Fruit fly (Drosophila melanogaster) whole organism, prepupa: Measurements from ENCODE around the gene Tpst.

ENCODE experiments used
- CG10669 ChIP-seq: fragments of 200-800 bp; sonication (Bioruptor generic); optimal IDR thresholded peaks from 3 replicates; lab custom pipeline; 2018; ENCODE audit warnings: missing biosample characterization, mild to moderate bottlenecking, missing genetic modification characterization, moderate library complexity
- CG11294 ChIP-seq: fragments of 200-800 bp; sonication (Bioruptor generic); IDR thresholded peaks from 2 replicates; pipeline ENCODE4 v1.3.6; 2022; ENCODE audit warnings: missing biosample characterization, missing genetic modification characterization
- CG11762 ChIP-seq: fragments of 200-800 bp; sonication (Bioruptor generic); optimal IDR thresholded peaks from 3 replicates; lab custom pipeline; 2016; ENCODE audit warnings: missing biosample characterization, missing genetic modification characterization; ENCODE audit not compliant: insufficient read depth
- CG11902 ChIP-seq: fragments of 200-800 bp; sonication (Bioruptor generic); optimal IDR thresholded peaks from 3 replicates; lab custom pipeline; 2016; ENCODE audit warnings: missing biosample characterization, missing genetic modification characterization
- CG15336 ChIP-seq: fragments of 200-800 bp; sonication (Bioruptor generic); IDR thresholded peaks from 2 replicates; pipeline ENCODE4 v1.3.6; 2022; ENCODE audit warnings: missing biosample characterization, missing genetic modification characterization
- CG1621 ChIP-seq: fragments of 200-800 bp; sonication (Bioruptor generic); optimal IDR thresholded peaks from 3 replicates; lab custom pipeline; 2018; ENCODE audit warnings: missing biosample characterization, mild to moderate bottlenecking, missing genetic modification characterization
- CG16779 ChIP-seq: fragments of 200-800 bp; sonication (Bioruptor generic); optimal IDR thresholded peaks from 3 replicates; lab custom pipeline; 2017; ENCODE audit warnings: missing biosample characterization, mild to moderate bottlenecking, missing genetic modification characterization
- CG31627 ChIP-seq: fragments of 200-800 bp; sonication (Bioruptor generic); optimal IDR thresholded peaks from 3 replicates; lab custom pipeline; 2016; ENCODE audit warnings: missing biosample characterization, missing genetic modification characterization
- CG32006 ChIP-seq: fragments of 200-800 bp; sonication (Bioruptor generic); optimal IDR thresholded peaks from 3 replicates; lab custom pipeline; 2017; ENCODE audit warnings: missing biosample characterization, mild to moderate bottlenecking, missing genetic modification characterization
- CG34406 ChIP-seq: fragments of 200-800 bp; sonication (Bioruptor generic); optimal IDR thresholded peaks from 3 replicates; lab custom pipeline; 2016; ENCODE audit warnings: missing biosample characterization, missing genetic modification characterization
- CG3919 ChIP-seq: fragments of 200-800 bp; sonication (Bioruptor generic); optimal IDR thresholded peaks from 3 replicates; lab custom pipeline; 2016; ENCODE audit warnings: missing biosample characterization, missing genetic modification characterization
- CG4318 ChIP-seq: fragments of 200-800 bp; sonication (Bioruptor generic); optimal IDR thresholded peaks from 3 replicates; lab custom pipeline; 2017; ENCODE audit warnings: missing biosample characterization, mild to moderate bottlenecking, missing genetic modification characterization
- CG6276 ChIP-seq: fragments of 200-800 bp; sonication (Bioruptor generic); optimal IDR thresholded peaks from 2 replicates; lab custom pipeline; 2017; ENCODE audit warnings: missing biosample characterization, mild to moderate bottlenecking, missing genetic modification characterization
- CG6854 ChIP-seq: fragments of 200-800 bp; sonication (Bioruptor generic); optimal IDR thresholded peaks from 2 replicates; lab custom pipeline; 2017; ENCODE audit warnings: missing biosample characterization, mild to moderate bottlenecking, missing genetic modification characterization
- CG7368 ChIP-seq: fragments of 200-800 bp; sonication (Bioruptor generic); optimal IDR thresholded peaks from 3 replicates; lab custom pipeline; 2016; ENCODE audit warnings: missing biosample characterization, missing genetic modification characterization
- CG8119 ChIP-seq: fragments of 200-800 bp; sonication (Bioruptor generic); IDR thresholded peaks from 3 replicates; pipeline ENCODE4 v1.3.6; 2022; ENCODE audit warnings: missing biosample characterization, missing genetic modification characterization
- CG8319 ChIP-seq: fragments of 200-800 bp; sonication (Bioruptor generic); optimal IDR thresholded peaks from 3 replicates; lab custom pipeline; 2016; ENCODE audit warnings: missing biosample characterization, missing genetic modification characterization
- Eip75B ChIP-seq: fragments of 200-800 bp; sonication (Bioruptor generic); optimal IDR thresholded peaks from 3 replicates; lab custom pipeline; 2016; ENCODE audit warnings: missing biosample characterization, missing genetic modification characterization
- Eip78C ChIP-seq: fragments of 200-800 bp; sonication (Bioruptor generic); peaks from one replicate; lab custom pipeline; 2016; ENCODE audit warnings: missing biosample characterization, missing genetic modification characterization
- Eip93F ChIP-seq: fragments of 200-800 bp; sonication (Bioruptor generic); optimal IDR thresholded peaks from 2 replicates; lab custom pipeline; 2016; ENCODE audit warnings: missing biosample characterization, mild to moderate bottlenecking, missing genetic modification characterization
- Ets21C ChIP-seq: fragments of 200-800 bp; sonication (Bioruptor generic); optimal IDR thresholded peaks from 3 replicates; lab custom pipeline; 2016; ENCODE audit warnings: missing biosample characterization, missing genetic modification characterization
- Ets96B ChIP-seq: fragments of 200-800 bp; optimal IDR thresholded peaks from 2 replicates; lab custom pipeline; 2019; ENCODE audit warnings: missing biosample characterization, mild to moderate bottlenecking, missing genetic modification characterization, moderate library complexity
- Hr38 ChIP-seq: sonication (Bioruptor generic); optimal IDR thresholded peaks from 2 replicates; lab custom pipeline; 2016; ENCODE audit warnings: missing biosample characterization, missing genetic modification characterization
- Hr39 ChIP-seq: fragments of 200-800 bp; sonication (Bioruptor generic); optimal IDR thresholded peaks from 2 replicates; lab custom pipeline; 2016; ENCODE audit warnings: missing biosample characterization, missing genetic modification characterization
- Hr4 ChIP-seq: fragments of 200-800 bp; sonication (Bioruptor generic); optimal IDR thresholded peaks from 3 replicates; lab custom pipeline; 2016; ENCODE audit warnings: missing biosample characterization, missing genetic modification characterization
- Lpt ChIP-seq: fragments of 200-800 bp; sonication (Bioruptor generic); optimal IDR thresholded peaks from 3 replicates; lab custom pipeline; 2016; ENCODE audit warnings: missing biosample characterization, missing genetic modification characterization
- OdsH ChIP-seq: fragments of 200-800 bp; sonication (Bioruptor generic); optimal IDR thresholded peaks from 3 replicates; lab custom pipeline; 2016; ENCODE audit warnings: missing biosample characterization, missing genetic modification characterization
- Sox102F ChIP-seq: fragments of 200-800 bp; sonication (Bioruptor generic); optimal IDR thresholded peaks from 2 replicates; lab custom pipeline; 2016; ENCODE audit warnings: missing biosample characterization, mild to moderate bottlenecking, missing genetic modification characterization
- Sox15 ChIP-seq: fragments of 200-800 bp; sonication (Bioruptor generic); optimal IDR thresholded peaks from 3 replicates; lab custom pipeline; 2016; ENCODE audit warnings: missing biosample characterization, missing genetic modification characterization
- achi ChIP-seq: fragments of 200-800 bp; sonication (Bioruptor generic); optimal IDR thresholded peaks from 3 replicates; lab custom pipeline; 2016; ENCODE audit warnings: missing biosample characterization, missing genetic modification characterization
- acj6 ChIP-seq: fragments of 200-800 bp; sonication (Bioruptor generic); optimal IDR thresholded peaks from 3 replicates; lab custom pipeline; 2016; ENCODE audit warnings: missing biosample characterization, missing genetic modification characterization
- cyc ChIP-seq: fragments of 200-800 bp; sonication (Bioruptor generic); optimal IDR thresholded peaks from 3 replicates; lab custom pipeline; 2016; ENCODE audit warnings: missing biosample characterization, missing genetic modification characterization
- dsx ChIP-seq: fragments of 200-800 bp; optimal IDR thresholded peaks from 3 replicates; lab custom pipeline; 2019; ENCODE audit warnings: missing biosample characterization, mild to moderate bottlenecking, missing genetic modification characterization, moderate library complexity; ENCODE audit not compliant: poor library complexity, severe bottlenecking
- eg ChIP-seq: fragments of 200-800 bp; sonication (Bioruptor generic); IDR thresholded peaks from 3 replicates; pipeline ENCODE4 v1.3.6; 2022; ENCODE audit warnings: missing biosample characterization, missing genetic modification characterization
- esn ChIP-seq: fragments of 200-800 bp; sonication (Bioruptor generic); optimal IDR thresholded peaks from 2 replicates; lab custom pipeline; 2016; ENCODE audit warnings: missing biosample characterization, mild to moderate bottlenecking, missing genetic modification characterization, moderate library complexity
- fd85E ChIP-seq: fragments of 200-800 bp; sonication (Bioruptor generic); optimal IDR thresholded peaks from 3 replicates; lab custom pipeline; 2016; ENCODE audit warnings: missing biosample characterization, missing genetic modification characterization
- fkh ChIP-seq: fragments of 200-800 bp; sonication (Bioruptor generic); optimal IDR thresholded peaks from 3 replicates; lab custom pipeline; 2017; ENCODE audit warnings: missing biosample characterization, mild to moderate bottlenecking, missing genetic modification characterization, moderate library complexity
- net ChIP-seq: fragments of 200-800 bp; sonication (Bioruptor generic); optimal IDR thresholded peaks from 3 replicates; lab custom pipeline; 2016; ENCODE audit warnings: missing biosample characterization, missing genetic modification characterization
- salr ChIP-seq, 2 experiments: fragments of 200-800 bp; sonication (Bioruptor generic); optimal IDR thresholded peaks; 3 replicates each; lab custom pipeline; 2016 to 2018; ENCODE audit warnings: missing biosample characterization in 2 of 2, missing genetic modification characterization in 2 of 2, mild to moderate bottlenecking in 1 of 2
- spab ChIP-seq: fragments of 200-800 bp; sonication (Bioruptor generic); optimal IDR thresholded peaks from 2 replicates; lab custom pipeline; 2017; ENCODE audit warnings: missing biosample characterization, mild to moderate bottlenecking, missing genetic modification characterization, missing genetic modification reagents
- ss ChIP-seq, 2 experiments: fragments of 200-800 bp; sonication (Bioruptor generic); optimal IDR thresholded peaks; 2 replicates in 1 of 2; 3 replicates in 1 of 2; lab custom pipeline; 2017 to 2018; ENCODE audit warnings: mild to moderate bottlenecking in 2 of 2, missing biosample characterization in 2 of 2, missing genetic modification characterization in 2 of 2, moderate library complexity in 1 of 2
- svp ChIP-seq: fragments of 200-800 bp; sonication (Bioruptor generic); peaks from one replicate; lab custom pipeline; 2016; ENCODE audit warnings: missing biosample characterization, missing genetic modification characterization
- vri ChIP-seq: fragments of 200-800 bp; sonication (Bioruptor generic); optimal IDR thresholded peaks from 3 replicates; lab custom pipeline; 2016; ENCODE audit warnings: missing biosample characterization, mild to moderate bottlenecking, missing genetic modification characterization

The Tpst gene

dm6 chrX:13626579-13626894, 62.9 kb downstream of the Tpst start (continued):
- TF ChIP-seq ss (GFP tag; optimal IDR thresholded peaks at IDR 0.05; lab: Kevin White, UChicago), result peak; percentile 11 to 41
- TF ChIP-seq salr (GFP tag; optimal IDR thresholded peaks at IDR 0.05; lab: Kevin White, UChicago), result peak in 1 of 2 experiments; percentile 22
- TF ChIP-seq CG31627 (GFP tag; lab: Kevin White, UChicago), result peak; percentile 36
- no peak for TF ChIP-seq CG6854 (GFP tag; lab: Kevin White, UChicago)
- TF ChIP-seq fkh, result peak; percentile 47
- TF ChIP-seq fd85E (GFP tag; lab: Kevin White, UChicago), result no peak
- no peak for TF ChIP-seq Hr38 (GFP tag; lab: Kevin White, UChicago)
- no peak for TF ChIP-seq Hr4 (GFP tag; lab: Kevin White, UChicago)
- no peak for TF ChIP-seq CG16779
- no peak for TF ChIP-seq eg
- TF ChIP-seq OdsH (GFP tag; lab: Kevin White, UChicago), result no peak
- TF ChIP-seq Hr39, result no peak

- TF ChIP-seq CG7368 (no peak), Hr4 (GFP tag; lab: Kevin White, UChicago) (no peak), cyc (GFP tag; lab: Kevin White, UChicago) (no peak), CG31627 (GFP tag; lab: Kevin White, UChicago) (no peak), CG8319 (GFP tag; lab: Kevin White, UChicago) (no peak), eg (no peak), CG32006 (no peak), Lpt (GFP tag; lab: Kevin White, UChicago) (no peak), achi (no peak), CG11762 (GFP tag; lab: Kevin White, UChicago) (no peak), salr (GFP tag; optimal IDR thresholded peaks at IDR 0.05; lab: Kevin White, UChicago) (no peak), CG11902 (no peak), Hr39 (no peak), fd85E (GFP tag; lab: Kevin White, UChicago) (no peak), Sox102F (GFP tag; lab: Kevin White, UChicago) (no peak)
Measured at dm6 chrX:13627855-13628254, 64.2 kb downstream of the Tpst start.

- TF ChIP-seq dsx (GFP tag; lab: Kevin White, UChicago) (no peak), fd85E (GFP tag; lab: Kevin White, UChicago) (no peak), Ets21C (no peak), Eip78C (GFP tag; lab: Kevin White, UChicago) (peak; percentile 63)
Measured at dm6 chrX:13629414-13629813, 65.8 kb downstream of the Tpst start.

- TF ChIP-seq esn (GFP tag; lab: Kevin White, UChicago), result peak; percentile 66
- TF ChIP-seq svp, result peak; percentile 85
- TF ChIP-seq Hr39, result peak; percentile 65
- TF ChIP-seq CG6276 (GFP tag; lab: Kevin White, UChicago), result no peak
- TF ChIP-seq net (GFP tag; lab: Kevin White, UChicago), result peak; percentile 10
- TF ChIP-seq spab (GFP tag; lab: Kevin White, UChicago), result no peak
- TF ChIP-seq CG7368, result no peak
- no peak for TF ChIP-seq CG1621 (tag; lab: Kevin White, UChicago)
- TF ChIP-seq CG32006, result peak; percentile 43
- TF ChIP-seq vri (GFP tag; lab: Kevin White, UChicago), result peak; percentile 3
- TF ChIP-seq CG4318 (GFP tag; lab: Kevin White, UChicago), result no peak
- peak; percentile 49; the same call in 1 of the 2 replicates for TF ChIP-seq CG15336 (GFP tag; lab: Robert Waterston, UW)
- TF ChIP-seq achi, result peak; percentile 47
- TF ChIP-seq Sox102F (GFP tag; lab: Kevin White, UChicago), result peak; percentile 40
- TF ChIP-seq Hr4 (GFP tag; lab: Kevin White, UChicago), result peak; percentile 28
- TF ChIP-seq acj6 (GFP tag; lab: Kevin White, UChicago), result peak; percentile 31
- TF ChIP-seq CG10669, result no peak
- TF ChIP-seq Eip75B (GFP tag; lab: Kevin White, UChicago), result peak; percentile 36
- 0 out of 3 replicates have a peak, but pooled peaks have one; percentile 31 for TF ChIP-seq CG8119
- TF ChIP-seq CG34406 (GFP tag; lab: Kevin White, UChicago), result peak; percentile 41
- peak; percentile 62 for TF ChIP-seq CG31627 (GFP tag; lab: Kevin White, UChicago)
- TF ChIP-seq Eip93F, result no peak
- TF ChIP-seq CG3919 (GFP tag; lab: Kevin White, UChicago), result peak; percentile 46
- peak; percentile 8 for TF ChIP-seq Sox15 (GFP tag; lab: Kevin White, UChicago)
- peak; percentile 36 for TF ChIP-seq Ets21C
- no peak for TF ChIP-seq CG11294 (GFP tag; lab: Robert Waterston, UW)
- no peak for TF ChIP-seq ss (GFP tag; optimal IDR thresholded peaks at IDR 0.05; lab: Kevin White, UChicago)
- no peak for TF ChIP-seq Ets96B (tag; lab: Kevin White, UChicago)
- no peak for TF ChIP-seq CG16779
- peak; percentile 2 for TF ChIP-seq CG11762 (GFP tag; lab: Kevin White, UChicago)
- no peak for TF ChIP-seq CG11902
Measured at dm6 chrX:13630290-13630900, 66.8 kb downstream of the Tpst start.
